Worm (Caenorhabditis elegans) whole organism, L3 larva: ENCODE measurements around the gene T25D1.2.

ENCODE experiments used
- ZK546.5 ChIP-seq: sonication (generic microtip); optimal IDR thresholded peaks from 2 replicates; lab custom pipeline; 2017; ENCODE audit warnings: missing biosample characterization, missing genetic modification characterization
- aly-2 ChIP-seq: fragments of 150-350 bp; optimal IDR thresholded peaks from 2 replicates; lab custom pipeline; 2014; ENCODE audit warnings: missing biosample characterization, missing genetic modification characterization
- ama-1 ChIP-seq: fragments of 150-350 bp; optimal IDR thresholded peaks from 2 replicates; lab custom pipeline; 2018
- ceh-16 ChIP-seq: sonication (generic microtip); optimal IDR thresholded peaks from 2 replicates; lab custom pipeline; 2017; ENCODE audit warnings: missing biosample characterization, missing genetic modification characterization
- ceh-28 ChIP-seq: fragments of 150-350 bp; optimal IDR thresholded peaks from 2 replicates; lab custom pipeline; 2014; ENCODE audit warnings: missing biosample characterization, missing genetic modification reagents, missing genetic modification characterization
- ceh-9 ChIP-seq: sonication (generic microtip); optimal IDR thresholded peaks from 2 replicates; lab custom pipeline; 2018; ENCODE audit warnings: missing biosample characterization, missing genetic modification characterization
- egl-27 ChIP-seq: sonication (generic microtip); optimal IDR thresholded peaks from 4 replicates; lab custom pipeline; 2017; ENCODE audit warnings: missing biosample characterization, missing genetic modification reagents, missing genetic modification characterization
- egl-5 ChIP-seq: fragments of 150-350 bp; optimal IDR thresholded peaks from 2 replicates; lab custom pipeline; 2017; ENCODE audit warnings: missing biosample characterization, missing genetic modification reagents, missing genetic modification characterization, inconsistent platforms
- elt-2 ChIP-seq: sonication (generic microtip); optimal IDR thresholded peaks from 2 replicates; lab custom pipeline; 2016; ENCODE audit warnings: missing genetic modification reagents, mild to moderate bottlenecking, missing genetic modification characterization, missing compliant biosample characterization
- fkh-10 ChIP-seq: sonication (generic microtip); optimal IDR thresholded peaks from 2 replicates; lab custom pipeline; 2017; ENCODE audit warnings: missing biosample characterization, missing genetic modification reagents, missing genetic modification characterization
- fos-1 ChIP-seq: fragments of 150-350 bp; optimal IDR thresholded peaks from 2 replicates; lab custom pipeline; 2014; ENCODE audit warnings: missing biosample characterization, missing genetic modification characterization
- hmg-11 ChIP-seq: sonication (generic microtip); optimal IDR thresholded peaks from 2 replicates; lab custom pipeline; 2016; ENCODE audit warnings: missing genetic modification characterization, missing compliant biosample characterization
- lin-15B ChIP-seq: fragments of 150-350 bp; optimal IDR thresholded peaks from 2 replicates; lab custom pipeline; 2014; ENCODE audit warnings: missing biosample characterization, missing genetic modification characterization
- lin-39 ChIP-seq: fragments of 150-350 bp; optimal IDR thresholded peaks from 2 replicates; lab custom pipeline; 2018; ENCODE audit warnings: missing biosample characterization, missing genetic modification reagents, missing genetic modification characterization
- lsy-12 ChIP-seq: sonication (generic microtip); optimal IDR thresholded peaks from 2 replicates; lab custom pipeline; 2016; ENCODE audit warnings: mild to moderate bottlenecking, missing genetic modification characterization, missing compliant biosample characterization
- mdl-1 ChIP-seq: fragments of 150-350 bp; optimal IDR thresholded peaks from 2 replicates; lab custom pipeline; 2014; ENCODE audit warnings: missing biosample characterization, missing genetic modification characterization
- nfya-1 ChIP-seq: sonication (generic microtip); optimal IDR thresholded peaks from 2 replicates; lab custom pipeline; 2017; ENCODE audit warnings: missing genetic modification characterization, mild to moderate bottlenecking, missing compliant biosample characterization, antibody characterized with exemption, moderate library complexity; ENCODE audit not compliant: insufficient read depth
- nhr-12 ChIP-seq: fragments of 150-350 bp; optimal IDR thresholded peaks from 2 replicates; lab custom pipeline; 2014; ENCODE audit warnings: missing biosample characterization, missing genetic modification characterization
- nhr-23 ChIP-seq: fragments of 150-350 bp; optimal IDR thresholded peaks from 2 replicates; lab custom pipeline; 2014; ENCODE audit warnings: missing biosample characterization, missing genetic modification reagents, missing genetic modification characterization
- nhr-28 ChIP-seq: fragments of 150-350 bp; optimal IDR thresholded peaks from 2 replicates; lab custom pipeline; 2014; ENCODE audit warnings: missing biosample characterization, missing genetic modification characterization
- nhr-43 ChIP-seq: sonication (generic microtip); optimal IDR thresholded peaks from 2 replicates; lab custom pipeline; 2016; ENCODE audit warnings: mild to moderate bottlenecking, missing genetic modification characterization, missing compliant biosample characterization; ENCODE audit not compliant: poor library complexity, severe bottlenecking
- nhr-76 ChIP-seq: fragments of 150-350 bp; sonication (generic microtip); optimal IDR thresholded peaks from 5 replicates; lab custom pipeline; 2014; ENCODE audit warnings: missing biosample characterization, missing genetic modification characterization
- nhr-77 ChIP-seq: fragments of 150-350 bp; optimal IDR thresholded peaks from 2 replicates; lab custom pipeline; 2014; ENCODE audit warnings: missing biosample characterization, missing genetic modification characterization
- pha-4 ChIP-seq: fragments of 150-350 bp; optimal IDR thresholded peaks from 2 replicates; lab custom pipeline; 2014; ENCODE audit warnings: missing biosample characterization, missing genetic modification reagents, missing genetic modification characterization
- sea-2 ChIP-seq: fragments of 150-350 bp; sonication (generic microtip); optimal IDR thresholded peaks from 4 replicates; lab custom pipeline; 2014; ENCODE audit warnings: missing biosample characterization, missing genetic modification reagents, missing genetic modification characterization
- skn-1 ChIP-seq: fragments of 150-350 bp; optimal IDR thresholded peaks from 2 replicates; lab custom pipeline; 2014; ENCODE audit warnings: missing biosample characterization, missing genetic modification characterization
- snpc-4 ChIP-seq: fragments of 150-350 bp; optimal IDR thresholded peaks from 2 replicates; lab custom pipeline; 2014; ENCODE audit warnings: missing biosample characterization, missing genetic modification characterization
- tbx-2 ChIP-seq: sonication (generic microtip); optimal IDR thresholded peaks from 2 replicates; lab custom pipeline; 2016; ENCODE audit warnings: mild to moderate bottlenecking, missing genetic modification characterization, missing compliant biosample characterization
- zag-1 ChIP-seq: fragments of 150-350 bp; optimal IDR thresholded peaks from 2 replicates; lab custom pipeline; 2014; ENCODE audit warnings: missing biosample characterization, missing genetic modification characterization
- ztf-11 ChIP-seq: fragments of 150-350 bp; optimal IDR thresholded peaks from 2 replicates; lab custom pipeline; 2014; ENCODE audit warnings: missing biosample characterization, missing genetic modification characterization
- ztf-4 ChIP-seq: fragments of 150-350 bp; optimal IDR thresholded peaks from 2 replicates; lab custom pipeline; 2014; ENCODE audit warnings: missing biosample characterization, missing genetic modification characterization

T25D1.2 gene

ce11 chrX:16494630-16495029 lies 20.7 kb upstream of the T25D1.2 start, which contains the start of gene K05G3.2:
TSS of gene K05G3.2 (plus strand) at chrX:16494930.
- TF ChIP-seq nhr-28 (tag; lab: Kevin White, UChicago) (no peak), ceh-9 (tag; lab: Kevin White, UChicago) (no peak), ztf-4 (no peak), snpc-4 (tag; lab: Kevin White, UChicago) (no peak), egl-27 (tag; lab: Kevin White, UChicago) (no peak), lin-39 (tag; lab: Kevin White, UChicago) (no peak), zag-1 (no peak), ZK546.5 (tag; lab: Kevin White, UChicago) (no peak)

ce11 chrX:16501032-16501431 lies 14.3 kb upstream of the T25D1.2 start, which contains the start of gene K05G3.1:
TSS of gene K05G3.1 (plus strand) at chrX:16501332.
- TF ChIP-seq egl-27 (tag; lab: Kevin White, UChicago) (no peak), elt-2 (tag; lab: Kevin White, UChicago) (no peak), fkh-10 (GFP tag; lab: Kevin White, UChicago) (no peak), nhr-43 (tag; lab: Kevin White, UChicago) (no peak), tbx-2 (tag; lab: Kevin White, UChicago) (no peak), ceh-28 (tag; lab: Kevin White, UChicago) (no peak), nfya-1 (tag; lab: Kevin White, UChicago) (no peak), lin-15B (tag; lab: Kevin White, UChicago) (no peak), sea-2 (GFP tag; lab: Kevin White, UChicago) (no peak), nhr-12 (no peak), aly-2 (tag; lab: Kevin White, UChicago) (no peak), ceh-16 (tag; lab: Kevin White, UChicago) (no peak), nhr-76 (no peak), hmg-11 (tag; lab: Kevin White, UChicago) (no peak), skn-1 (tag; lab: Kevin White, UChicago) (no peak)

- no peak for TF ChIP-seq sea-2 (GFP tag; lab: Kevin White, UChicago)
- TF ChIP-seq nhr-77 (tag; lab: Kevin White, UChicago) = no peak
- no peak for TF ChIP-seq skn-1 (tag; lab: Kevin White, UChicago)
- TF ChIP-seq nfya-1 (tag; lab: Kevin White, UChicago) = peak; percentile 13
- no peak for TF ChIP-seq aly-2 (tag; lab: Kevin White, UChicago)
- TF ChIP-seq elt-2 (tag; lab: Kevin White, UChicago) = peak; percentile 18
- no peak for TF ChIP-seq pha-4
- TF ChIP-seq nhr-23 (tag; lab: Kevin White, UChicago) = no peak
- TF ChIP-seq zag-1 = no peak
- TF ChIP-seq egl-27 (tag; lab: Kevin White, UChicago) = no peak
- TF ChIP-seq, all 47 proteins: peak for 2
Measured at ce11 chrX:16502997-16503396, 12.4 kb upstream of the T25D1.2 start.

- no peak for TF ChIP-seq nfya-1 (tag; lab: Kevin White, UChicago)
- TF ChIP-seq zag-1 = no peak
- TF ChIP-seq nhr-43 (tag; lab: Kevin White, UChicago) = no peak
- no peak for TF ChIP-seq nhr-28 (tag; lab: Kevin White, UChicago)
- no peak for TF ChIP-seq egl-5 (tag; lab: Kevin White, UChicago)
- no peak for TF ChIP-seq ztf-4
- TF ChIP-seq ztf-11 (tag; lab: Kevin White, UChicago) = no peak
Measured at ce11 chrX:16505348-16505747, 10.0 kb upstream of the T25D1.2 start, which contains the start of gene T25D1.3. TSS of gene T25D1.3 (plus strand) at chrX:16505648.

- no peak for TF ChIP-seq fkh-10 (GFP tag; lab: Kevin White, UChicago)
- no peak for TF ChIP-seq ama-1 (lab: Kevin White, UChicago)
- no peak for TF ChIP-seq nhr-23 (tag; lab: Kevin White, UChicago)
- no peak for TF ChIP-seq lin-39 (tag; lab: Kevin White, UChicago)
- no peak for TF ChIP-seq lsy-12 (tag; lab: Kevin White, UChicago)
- TF ChIP-seq nfya-1 (tag; lab: Kevin White, UChicago) = no peak
- no peak for TF ChIP-seq mdl-1 (tag; lab: Kevin White, UChicago)
- no peak for TF ChIP-seq egl-5 (tag; lab: Kevin White, UChicago)
- no peak for TF ChIP-seq fos-1 (tag; lab: Kevin White, UChicago)
- TF ChIP-seq, all 47 proteins: peak for 0
Measured at ce11 chrX:16518771-16519170, 3.4 kb downstream of the T25D1.2 start.
